Fruit fly (Drosophila melanogaster): ENCODE measurements around the gene CG5800.

CG5800 gene

DNA sequence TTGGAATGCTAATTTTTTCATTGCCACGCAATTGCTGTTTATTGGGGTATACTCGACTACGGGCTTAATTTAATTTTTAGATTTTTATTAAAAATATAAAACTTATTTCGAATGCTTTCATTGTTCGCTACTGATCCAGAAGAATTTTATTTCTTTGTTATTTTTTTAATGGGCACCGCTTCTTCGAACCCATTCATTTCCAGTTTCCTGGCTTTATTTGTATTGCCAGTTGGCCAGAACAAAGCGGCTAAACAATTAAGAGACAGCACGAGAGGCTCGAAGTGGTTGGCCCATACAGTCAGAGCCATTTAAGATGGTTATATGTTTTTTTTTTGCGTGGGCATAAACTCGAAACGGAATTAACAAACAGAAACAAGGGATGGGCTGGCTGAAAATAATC, 40.3 kb upstream of the CG5800 start (continued):
- TF ChIP-seq CG10274 (GFP tag; optimal IDR thresholded peaks at IDR 0.05) (peak; percentile 56), ranshi (GFP tag; IDR thresholded peaks at IDR 0.05) (peak; percentile 75), CG8478 (optimal IDR thresholded peaks at IDR 0.05) (no peak), CG4424 (GFP tag; optimal IDR thresholded peaks at IDR 0.05) (peak; percentile 73), stc (GFP tag; IDR thresholded peaks at IDR 0.05) (peak; percentile 77), CG31388 (GFP tag; optimal IDR thresholded peaks at IDR 0.05) (no peak), esg (GFP tag; conservative IDR thresholded peaks at IDR 0.05) (peak; percentile 81), CG8944 (GFP tag; optimal IDR thresholded peaks at IDR 0.05) (no peak), ham (GFP tag; IDR thresholded peaks at IDR 0.05) (no peak), emc (GFP tag; optimal IDR thresholded peaks at IDR 0.05) (no peak), CG16815 (GFP tag; optimal IDR thresholded peaks at IDR 0.05) (peak; percentile 48), CG13123 (GFP tag; optimal IDR thresholded peaks at IDR 0.05) (peak; percentile 15), lab (GFP tag; optimal IDR thresholded peaks at IDR 0.05) (peak; percentile 90), CG32532 (GFP tag; IDR thresholded peaks at IDR 0.05) (peak; percentile 90), CG11695 (GFP tag; IDR thresholded peaks at IDR 0.05) (peak; percentile 86), nmo (GFP tag; optimal IDR thresholded peaks at IDR 0.05) (peak; percentile 59), Med (GFP tag) (peak; percentile 89), YL-1 (GFP tag; optimal IDR thresholded peaks at IDR 0.05) (no peak), CG9876 (GFP tag; optimal IDR thresholded peaks at IDR 0.05) (peak; percentile 7), sens (GFP tag) (peak; percentile 86), Mad (GFP tag; optimal IDR thresholded peaks at IDR 0.05) (peak; percentile 56), D19B (GFP tag; optimal IDR thresholded peaks at IDR 0.05) (peak; percentile 98), Rx (GFP tag; IDR thresholded peaks at IDR 0.05) (peak; percentile 71), caup (GFP tag; optimal IDR thresholded peaks at IDR 0.05; ENCODE audit: severe bottlenecking) (peak; percentile 85), E2f2 (GFP tag; IDR thresholded peaks at IDR 0.05) (peak; percentile 60), ash1 (GFP tag; optimal IDR thresholded peaks at IDR 0.05) (no peak), CG14050 (GFP tag; IDR thresholded peaks at IDR 0.05) (peak; percentile 76), Hand (GFP tag; optimal IDR thresholded peaks at IDR 0.05) (peak; percentile 54), yki (optimal IDR thresholded peaks at IDR 0.05) (no peak), schlank (tag; optimal IDR thresholded peaks at IDR 0.05) (peak; percentile 58), Rfx (GFP tag; IDR thresholded peaks at IDR 0.05) (peak; percentile 93), dysf (GFP tag; IDR thresholded peaks at IDR 0.05) (peak; percentile 88), chif (GFP tag; optimal IDR thresholded peaks at IDR 0.05) (peak; percentile 27 to 57), croc (GFP tag; conservative IDR thresholded peaks at IDR 0.05) (peak; percentile 58), CG10321 (GFP tag; IDR thresholded peaks at IDR 0.05) (peak; percentile 52; the same call in 1 of the 2 replicates), phol (tag; optimal IDR thresholded peaks at IDR 0.05) (peak; percentile 63), CG17829 (tag; optimal IDR thresholded peaks at IDR 0.05) (peak; percentile 71), CG12659 (GFP tag; optimal IDR thresholded peaks at IDR 0.05) (peak; percentile 76), CG32772 (GFP tag; IDR thresholded peaks at IDR 0.05) (peak; percentile 80), CG11398 (GFP tag; optimal IDR thresholded peaks at IDR 0.05) (no peak), sr (GFP tag; IDR thresholded peaks at IDR 0.05) (no peak), Meics (GFP tag; optimal IDR thresholded peaks at IDR 0.05) (peak; percentile 85), CG13296 (GFP tag; optimal IDR thresholded peaks at IDR 0.05) (peak; percentile 77), pum (GFP tag; optimal IDR thresholded peaks at IDR 0.05) (peak; percentile 48), CG13624 (GFP tag; optimal IDR thresholded peaks at IDR 0.05) (peak; percentile 66), CG17612 (GFP tag; IDR thresholded peaks at IDR 0.05) (peak; percentile 64; the same call in 1 of the 2 replicates), Mrtf (GFP tag; IDR thresholded peaks at IDR 0.05) (peak; percentile 72; the same call in 2 of the 3 replicates), CG8281 (tag; optimal IDR thresholded peaks at IDR 0.05) (peak; percentile 24), zen2 (GFP tag; IDR thresholded peaks at IDR 0.05; ENCODE audit: partially characterized antibody) (no peak), CG14710 (tag; optimal IDR thresholded peaks at IDR 0.05) (peak; percentile 36), Dip2 (GFP tag; IDR thresholded peaks at IDR 0.05) (no peak), ci (GFP tag; IDR thresholded peaks at IDR 0.05) (peak; percentile 83), gfzf (GFP tag; optimal IDR thresholded peaks at IDR 0.05) (no peak)
